Worm (Caenorhabditis elegans): ENCODE results near the gene gcst-1.

- TF ChIP-seq ref-1 (GFP tag; conservative IDR thresholded peaks at IDR 0.05) = no peak
- TF ChIP-seq T22C8.4 (GFP tag; IDR thresholded peaks at IDR 0.05) = no peak
- TF ChIP-seq ztf-23 (GFP tag; IDR thresholded peaks at IDR 0.05) = no peak
- no peak for TF ChIP-seq ztf-29 (GFP tag; IDR thresholded peaks at IDR 0.05)
- no peak for TF ChIP-seq tab-1 (GFP tag; IDR thresholded peaks at IDR 0.05)
Measured at ce11 chrV:5730783-5731182, 18.1 kb downstream of the gcst-1 start, which contains the start of gene K09H11.15.

All from whole organism, midembryonic.